Fruit fly (Drosophila melanogaster): Measurements from ENCODE around the gene Tengl2.

dm6 chr2L:2240493-2240892 lies 1.3 kb upstream of the Tengl2 start, which contains the start of gene Tengl1:
- TF ChIP-seq h (optimal IDR thresholded peaks at IDR 0.05) = no peak
- no peak for TF ChIP-seq Myc (optimal IDR thresholded peaks at IDR 0.05)

All from Kc167 (cell line).